Fruit fly (Drosophila melanogaster): ENCODE measurements around the gene GstT3.
A peak's percentile ranks its signal among the peaks of the same experiment; 100 is the strongest.

Gene GstT3

DNA sequence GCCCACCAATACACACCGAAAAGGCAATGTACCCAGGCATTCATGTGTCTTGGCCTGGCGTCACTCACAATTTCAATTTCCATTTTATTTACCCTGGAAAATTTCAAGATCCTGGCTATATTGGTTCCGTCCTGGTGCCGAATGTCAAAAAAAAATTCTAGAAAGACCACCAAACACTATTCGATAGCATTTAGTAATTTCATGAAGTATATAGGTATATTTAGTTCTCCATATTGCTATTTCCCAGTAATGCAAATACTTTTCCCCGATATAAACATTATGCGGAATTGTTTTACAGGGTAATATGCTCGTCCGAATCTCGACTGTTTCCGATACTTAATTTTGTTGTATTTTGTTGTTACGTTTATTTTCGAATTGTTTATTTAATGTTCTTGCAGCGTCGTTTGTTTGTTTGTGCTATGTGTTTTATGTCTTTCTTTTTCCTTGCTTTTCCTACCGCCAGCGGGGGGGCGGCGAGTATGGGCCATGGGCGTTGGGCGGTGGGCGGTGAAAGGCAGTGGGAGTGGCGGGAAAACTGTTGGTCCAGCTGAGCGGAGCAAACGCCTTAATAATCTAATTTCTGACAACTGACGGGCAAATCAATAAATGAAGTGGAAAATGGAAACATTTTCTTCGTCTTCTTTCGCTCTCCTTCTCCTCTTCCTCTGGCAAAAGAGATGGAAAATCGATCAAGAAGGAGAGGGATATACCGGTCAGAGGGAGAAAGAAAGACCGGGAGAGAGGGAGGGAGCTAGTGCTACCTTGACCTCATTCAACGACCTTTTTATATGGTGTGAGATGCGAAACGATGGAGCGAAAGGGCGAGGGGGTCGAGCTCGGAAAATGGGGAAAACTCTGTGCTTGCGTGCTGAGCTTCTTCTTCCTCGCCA is 28.8 kb downstream of the GstT3 start (continued):
- TF ChIP-seq MTF-1 (GFP tag; optimal IDR thresholded peaks at IDR 0.05; ENCODE audit: borderline replicate concordance): no peak
- TF ChIP-seq CG11695 (GFP tag; IDR thresholded peaks at IDR 0.05): peak; percentile 69; the same call in 2 of the 3 replicates
- TF ChIP-seq CTCF (GFP tag; optimal IDR thresholded peaks at IDR 0.05): no peak
- TF ChIP-seq wek (GFP tag; optimal IDR thresholded peaks at IDR 0.05): no peak
- TF ChIP-seq bowl (GFP tag; IDR thresholded peaks at IDR 0.05): no peak
- TF ChIP-seq hbn (GFP tag; IDR thresholded peaks at IDR 0.05; ENCODE audit: partially characterized antibody): no peak
- TF ChIP-seq her (GFP tag; optimal IDR thresholded peaks at IDR 0.05): peak; percentile 0
- 0 out of 2 replicates have a peak, but pooled peaks have one; percentile 26 for TF ChIP-seq CG14014 (GFP tag; IDR thresholded peaks at IDR 0.05)
- peak; percentile 4 for TF ChIP-seq Mad (GFP tag; optimal IDR thresholded peaks at IDR 0.05)
- no peak for TF ChIP-seq nom (GFP tag; optimal IDR thresholded peaks at IDR 0.05)
- peak; percentile 34; the same call in 1 of the 3 replicates for TF ChIP-seq ken (GFP tag; IDR thresholded peaks at IDR 0.05)
- no peak for TF ChIP-seq cg (GFP tag; optimal IDR thresholded peaks at IDR 0.05)
- TF ChIP-seq CG8478 (optimal IDR thresholded peaks at IDR 0.05): no peak
- TF ChIP-seq al (GFP tag; IDR thresholded peaks at IDR 0.05): no peak; the same call in 1 of the 2 replicates
- no peak for TF ChIP-seq Doc3 (GFP tag; IDR thresholded peaks at IDR 0.05; ENCODE audit: partially characterized antibody)
- no peak for TF ChIP-seq Adf1 (GFP tag; IDR thresholded peaks at IDR 0.05)
- peak; percentile 13 for TF ChIP-seq CG12942 (GFP tag; optimal IDR thresholded peaks at IDR 0.05)
- peak; percentile 2 for TF ChIP-seq gro (GFP tag; optimal IDR thresholded peaks at IDR 0.05)
- peak; percentile 68 for TF ChIP-seq CG7839 (tag; optimal IDR thresholded peaks at IDR 0.05)
- peak; percentile 67 for TF ChIP-seq CG7786 (GFP tag; optimal IDR thresholded peaks at IDR 0.05)
- peak; percentile 21 for TF ChIP-seq oc (tag; optimal IDR thresholded peaks at IDR 0.05)
- TF ChIP-seq ham (GFP tag; IDR thresholded peaks at IDR 0.05): no peak
- TF ChIP-seq Ets65A (GFP tag): peak; percentile 90
- no peak for TF ChIP-seq Hand (GFP tag; optimal IDR thresholded peaks at IDR 0.05)
- TF ChIP-seq CG11504 (tag; optimal IDR thresholded peaks at IDR 0.05): peak; percentile 76
- no peak for TF ChIP-seq ranshi (GFP tag; IDR thresholded peaks at IDR 0.05)
- no peak for TF ChIP-seq prd (optimal IDR thresholded peaks at IDR 0.05)
- TF ChIP-seq prd (GFP tag; IDR thresholded peaks at IDR 0.05): peak; percentile 72; the same call in 2 of the 3 replicates
- TF ChIP-seq CG17829 (tag; optimal IDR thresholded peaks at IDR 0.05): peak; percentile 47
- peak; percentile 17 for TF ChIP-seq ftz-f1 (GFP tag; optimal IDR thresholded peaks at IDR 0.05)
- TF ChIP-seq CG12104 (GFP tag; optimal IDR thresholded peaks at IDR 0.05): peak; percentile 30
- peak; percentile 29; the same call in 1 of the 2 replicates for TF ChIP-seq wor (GFP tag; IDR thresholded peaks at IDR 0.05)
- TF ChIP-seq Nf-YC (tag; optimal IDR thresholded peaks at IDR 0.05): no peak
- 0 out of 3 replicates have a peak, but pooled peaks have one; percentile 22 for TF ChIP-seq H15 (GFP tag; IDR thresholded peaks at IDR 0.05)
- TF ChIP-seq Tbp (GFP tag; optimal IDR thresholded peaks at IDR 0.05): no peak
- TF ChIP-seq insv (GFP tag; optimal IDR thresholded peaks at IDR 0.05): no peak
- peak; percentile 42 for TF ChIP-seq E2f1 (GFP tag; IDR thresholded peaks at IDR 0.05)
- 0 out of 3 replicates have a peak, but pooled peaks have one; percentile 34 for TF ChIP-seq Dbx (GFP tag; IDR thresholded peaks at IDR 0.05)
- no peak for TF ChIP-seq CG6791 (GFP tag; IDR thresholded peaks at IDR 0.05; ENCODE audit: partially characterized antibody)
- no peak for TF ChIP-seq dati (GFP tag; IDR thresholded peaks at IDR 0.05)
- peak; percentile 63; the same call in 2 of the 3 replicates for TF ChIP-seq dysf (GFP tag; IDR thresholded peaks at IDR 0.05)
- TF ChIP-seq CG4730 (GFP tag; IDR thresholded peaks at IDR 0.05): no peak
- TF ChIP-seq nmo (GFP tag; optimal IDR thresholded peaks at IDR 0.05): peak; percentile 72
- no peak for TF ChIP-seq CG13894 (tag; optimal IDR thresholded peaks at IDR 0.05)
- TF ChIP-seq CG17802 (tag; optimal IDR thresholded peaks at IDR 0.05): no peak
- peak; percentile 21 for TF ChIP-seq twi (tag; optimal IDR thresholded peaks at IDR 0.05)
- peak; percentile 42 for TF ChIP-seq nerfin-1 (tag; optimal IDR thresholded peaks at IDR 0.05)
- no peak for TF ChIP-seq BtbVII (GFP tag; optimal IDR thresholded peaks at IDR 0.05)
- peak; percentile 16 for TF ChIP-seq CG2116 (GFP tag; optimal IDR thresholded peaks at IDR 0.05)
- no peak for TF ChIP-seq CG6654 (GFP tag; optimal IDR thresholded peaks at IDR 0.05)

Data from whole organism, embryonic.